Worm (Caenorhabditis elegans) whole organism, late embryonic: Measurements from ENCODE around the gene Y49E10.16.

Experiments
- F13H6.1 ChIP-seq: sonication (generic microtip); optimal IDR thresholded peaks from 2 replicates; lab custom pipeline; 2016; ENCODE audit warnings: missing genetic modification characterization, missing compliant biosample characterization
- ceh-2 ChIP-seq: sonication (generic microtip); optimal IDR thresholded peaks from 2 replicates; lab custom pipeline; 2016; ENCODE audit warnings: missing genotype, missing genetic modification characterization, missing compliant biosample characterization
- ceh-48 ChIP-seq: sonication (generic microtip); optimal IDR thresholded peaks from 2 replicates; lab custom pipeline; 2016; ENCODE audit warnings: missing genetic modification characterization, inconsistent platforms, missing compliant biosample characterization
- dmd-4 ChIP-seq: sonication (generic microtip); optimal IDR thresholded peaks from 2 replicates; lab custom pipeline; 2016; ENCODE audit warnings: borderline replicate concordance, missing genetic modification characterization, missing compliant biosample characterization
- lin-11 ChIP-seq: fragments of 200-800 bp; sonication (Bioruptor generic); optimal IDR thresholded peaks from 2 replicates; lab custom pipeline; 2018; ENCODE audit warnings: mild to moderate bottlenecking, missing genetic modification characterization, missing compliant biosample characterization
- madf-2 ChIP-seq: sonication (generic microtip); optimal IDR thresholded peaks from 2 replicates; lab custom pipeline; 2017; ENCODE audit warnings: missing genetic modification characterization, missing compliant biosample characterization
- nhr-232 ChIP-seq: sonication (generic microtip); optimal IDR thresholded peaks from 2 replicates; lab custom pipeline; 2016; ENCODE audit warnings: missing genetic modification characterization, missing compliant biosample characterization
- pha-4 ChIP-seq: fragments of 150-350 bp; optimal IDR thresholded peaks from 2 replicates; lab custom pipeline; 2018; ENCODE audit warnings: missing biosample characterization, missing genetic modification reagents, missing genetic modification characterization
- ttx-3 ChIP-seq: sonication (generic microtip); optimal IDR thresholded peaks from 2 replicates; lab custom pipeline; 2016; ENCODE audit warnings: missing genetic modification reagents, missing genetic modification characterization, missing compliant biosample characterization
- zip-5 ChIP-seq: sonication (generic microtip); optimal IDR thresholded peaks from 2 replicates; lab custom pipeline; 2016; ENCODE audit warnings: missing genetic modification characterization, missing compliant biosample characterization

- TF ChIP-seq lin-11, result no peak
- TF ChIP-seq dmd-4 (tag; lab: Kevin White, UChicago), result no peak
- TF ChIP-seq pha-4 (tag; lab: Kevin White, UChicago), result no peak
- no peak for TF ChIP-seq F13H6.1 (tag; lab: Kevin White, UChicago)
- TF ChIP-seq madf-2 (tag; lab: Kevin White, UChicago), result no peak
- TF ChIP-seq ceh-48 (tag; lab: Kevin White, UChicago), result no peak
- no peak for TF ChIP-seq nhr-232 (tag; lab: Kevin White, UChicago)
- TF ChIP-seq ceh-2, result no peak
- TF ChIP-seq zip-5 (tag; lab: Kevin White, UChicago), result no peak
- TF ChIP-seq ttx-3 (tag; lab: Kevin White, UChicago), result no peak
Measured at ce11 chrIII:12428799-12429351, 1.4 kb upstream of the Y49E10.16 start.
